Worm (Caenorhabditis elegans) whole organism, L1 larva: ENCODE results near the gene drr-1.

Experiments used
- C16A3.4 ChIP-seq: fragments of 150-350 bp; optimal IDR thresholded peaks from 2 replicates; lab custom pipeline; 2014; ENCODE audit warnings: missing biosample characterization, missing genetic modification characterization
- F16B12.6 ChIP-seq: fragments of 150-350 bp; optimal IDR thresholded peaks from 2 replicates; lab custom pipeline; 2014; ENCODE audit warnings: missing biosample characterization, missing genetic modification characterization
- alr-1 ChIP-seq: fragments of 200-800 bp; sonication (Bioruptor generic); optimal IDR thresholded peaks from 2 replicates; lab custom pipeline; 2018; ENCODE audit warnings: borderline replicate concordance, mild to moderate bottlenecking, missing genetic modification characterization, missing compliant biosample characterization
- ama-1 ChIP-seq: fragments of 150-350 bp; optimal IDR thresholded peaks from 2 replicates; lab custom pipeline; 2014
- ceh-63 ChIP-seq: fragments of 200-800 bp; sonication (Bioruptor generic); optimal IDR thresholded peaks from 2 replicates; lab custom pipeline; 2018; ENCODE audit warnings: mild to moderate bottlenecking, missing genetic modification characterization, missing compliant biosample characterization
- ceh-88 ChIP-seq: fragments of 200-800 bp; sonication (Bioruptor generic); IDR thresholded peaks from 2 replicates; pipeline ENCODE4 v1.3.6; 2022; ENCODE audit warnings: missing genetic modification characterization, missing compliant biosample characterization
- ceh-90 ChIP-seq: sonication (generic microtip); optimal IDR thresholded peaks from 2 replicates; lab custom pipeline; 2016; ENCODE audit warnings: missing genetic modification characterization, missing compliant biosample characterization
- dpl-1 ChIP-seq, 3 experiments: fragments of 150-350 bp in 2 of 3; sonication (generic microtip) in 1 of 3; optimal IDR thresholded peaks; 2 replicates each; lab custom pipeline; 2014 to 2017; ENCODE audit warnings: missing biosample characterization in 3 of 3, missing genetic modification characterization in 3 of 3, missing genetic modification reagents in 3 of 3
- dsc-1 ChIP-seq: sonication (generic microtip); optimal IDR thresholded peaks from 2 replicates; lab custom pipeline; 2016; ENCODE audit warnings: mild to moderate bottlenecking, missing genetic modification characterization, missing compliant biosample characterization
- efl-1 ChIP-seq, 4 experiments: fragments of 150-350 bp; optimal IDR thresholded peaks in 3 of 4; peaks in 1 of 4; 1 replicate in 1 of 4; 2 replicates in 3 of 4; lab custom pipeline; 2014; ENCODE audit warnings: missing biosample characterization in 2 of 4, missing genetic modification characterization in 2 of 4, missing genetic modification reagents in 2 of 4
- efl-3 ChIP-seq: fragments of 200-800 bp; sonication (Bioruptor generic); optimal IDR thresholded peaks from 2 replicates; lab custom pipeline; 2018; ENCODE audit warnings: mild to moderate bottlenecking, missing genetic modification characterization, missing compliant biosample characterization
- elt-2 ChIP-seq: sonication (generic microtip); optimal IDR thresholded peaks from 2 replicates; lab custom pipeline; 2016; ENCODE audit warnings: missing genetic modification characterization, mild to moderate bottlenecking, inconsistent platforms, missing compliant biosample characterization, missing genetic modification reagents
- elt-3 ChIP-seq, 6 experiments: fragments of 150-350 bp in 1 of 6; sonication (generic microtip); optimal IDR thresholded peaks; 2 replicates each; lab custom pipeline; 2017 to 2018; ENCODE audit warnings: missing biosample characterization in 6 of 6, missing genetic modification characterization in 6 of 6, inconsistent platforms in 1 of 6
- fkh-4 ChIP-seq: sonication (generic microtip); optimal IDR thresholded peaks from 2 replicates; lab custom pipeline; 2016; ENCODE audit warnings: missing compliant biosample characterization, missing genetic modification characterization, borderline replicate concordance
- fkh-8 ChIP-seq: sonication (generic microtip); optimal IDR thresholded peaks from 2 replicates; lab custom pipeline; 2016; ENCODE audit warnings: mild to moderate bottlenecking, missing genetic modification characterization, missing compliant biosample characterization
- fos-1 ChIP-seq: fragments of 150-350 bp; optimal IDR thresholded peaks from 2 replicates; lab custom pipeline; 2014; ENCODE audit warnings: missing biosample characterization, missing genetic modification characterization
- grh-1 ChIP-seq: fragments of 200-800 bp; sonication (Bioruptor generic); IDR thresholded peaks from 2 replicates; pipeline ENCODE4 v1.3.6; 2022; ENCODE audit warnings: missing genetic modification reagents, missing genetic modification characterization, missing compliant biosample characterization
- hlh-17 ChIP-seq: fragments of 200-800 bp; sonication (Bioruptor generic); optimal IDR thresholded peaks from 2 replicates; lab custom pipeline; 2018; ENCODE audit warnings: missing genetic modification characterization, mild to moderate bottlenecking, missing compliant biosample characterization, moderate library complexity, borderline replicate concordance
- irx-1 ChIP-seq: sonication (generic microtip); optimal IDR thresholded peaks from 2 replicates; lab custom pipeline; 2016; ENCODE audit warnings: missing genetic modification characterization, missing compliant biosample characterization
- isw-1 ChIP-seq: fragments of 200-800 bp; sonication (Bioruptor generic); IDR thresholded peaks from 2 replicates; pipeline ENCODE4 v1.3.6; 2022; ENCODE audit warnings: missing genetic modification characterization, missing compliant biosample characterization
- lin-13 ChIP-seq: fragments of 150-350 bp; optimal IDR thresholded peaks from 2 replicates; lab custom pipeline; 2014; ENCODE audit warnings: missing biosample characterization, missing genetic modification reagents, missing genetic modification characterization
- lin-14 ChIP-seq: fragments of 200-800 bp; sonication (Bioruptor generic); optimal IDR thresholded peaks from 2 replicates; lab custom pipeline; 2018; ENCODE audit warnings: mild to moderate bottlenecking, missing genetic modification characterization, moderate library complexity, missing compliant biosample characterization
- lin-35 ChIP-seq, 2 experiments: fragments of 150-350 bp; optimal IDR thresholded peaks; 2 replicates each; lab custom pipeline; 2014; ENCODE audit warnings: missing biosample characterization in 2 of 2, missing genetic modification characterization in 2 of 2, missing genetic modification reagents in 2 of 2
- lin-39 ChIP-seq: fragments of 150-350 bp; optimal IDR thresholded peaks from 2 replicates; lab custom pipeline; 2014; ENCODE audit warnings: missing biosample characterization, missing genetic modification reagents, missing genetic modification characterization
- mef-2 ChIP-seq: fragments of 150-350 bp; optimal IDR thresholded peaks from 2 replicates; lab custom pipeline; 2014; ENCODE audit warnings: missing biosample characterization, missing genetic modification characterization
- nhr-19 ChIP-seq: fragments of 200-800 bp; sonication (Bioruptor generic); conservative IDR thresholded peaks from 2 replicates; pipeline ENCODE4 v1.3.6; 2022; ENCODE audit warnings: missing genetic modification characterization, missing compliant biosample characterization
- nhr-237 ChIP-seq: fragments of 150-350 bp; optimal IDR thresholded peaks from 2 replicates; lab custom pipeline; 2014; ENCODE audit warnings: missing biosample characterization, missing genetic modification characterization
- nhr-71 ChIP-seq: sonication (generic microtip); optimal IDR thresholded peaks from 2 replicates; lab custom pipeline; 2016; ENCODE audit warnings: mild to moderate bottlenecking, missing genetic modification characterization, moderate library complexity, missing compliant biosample characterization
- nhr-76 ChIP-seq: sonication (generic microtip); optimal IDR thresholded peaks from 2 replicates; lab custom pipeline; 2017; ENCODE audit warnings: missing biosample characterization, missing genetic modification characterization
- nhr-90 ChIP-seq: sonication (generic microtip); optimal IDR thresholded peaks from 2 replicates; lab custom pipeline; 2016; ENCODE audit warnings: mild to moderate bottlenecking, missing genetic modification characterization, missing compliant biosample characterization; ENCODE audit not compliant: poor library complexity
- pax-3 ChIP-seq: fragments of 200-800 bp; sonication (Bioruptor generic); optimal IDR thresholded peaks from 2 replicates; lab custom pipeline; 2018; ENCODE audit warnings: mild to moderate bottlenecking, missing genetic modification characterization, moderate library complexity, missing compliant biosample characterization
- pqm-1 ChIP-seq: sonication (generic microtip); optimal IDR thresholded peaks from 3 replicates; lab custom pipeline; 2017; ENCODE audit warnings: missing biosample characterization, missing genetic modification characterization
- rnt-1 ChIP-seq: sonication (generic microtip); optimal IDR thresholded peaks from 2 replicates; lab custom pipeline; 2016; ENCODE audit warnings: mild to moderate bottlenecking, missing genetic modification characterization, moderate library complexity, missing compliant biosample characterization
- skn-1 ChIP-seq: fragments of 150-350 bp; optimal IDR thresholded peaks from 2 replicates; lab custom pipeline; 2014; ENCODE audit warnings: missing biosample characterization, missing genetic modification characterization
- snu-23 ChIP-seq: sonication (generic microtip); optimal IDR thresholded peaks from 2 replicates; lab custom pipeline; 2016; ENCODE audit warnings: missing genetic modification characterization, missing compliant biosample characterization
- sox-4 ChIP-seq: sonication (generic microtip); optimal IDR thresholded peaks from 2 replicates; lab custom pipeline; 2016; ENCODE audit warnings: missing genetic modification characterization, missing compliant biosample characterization
- sup-37 ChIP-seq: fragments of 200-800 bp; sonication (Bioruptor generic); optimal IDR thresholded peaks from 2 replicates; lab custom pipeline; 2018; ENCODE audit warnings: mild to moderate bottlenecking, missing genetic modification characterization, missing compliant biosample characterization
- tlp-1 ChIP-seq: fragments of 150-350 bp; optimal IDR thresholded peaks from 2 replicates; lab custom pipeline; 2014; ENCODE audit warnings: missing biosample characterization, missing genetic modification characterization
- unc-130 ChIP-seq: fragments of 150-350 bp; optimal IDR thresholded peaks from 2 replicates; lab custom pipeline; 2017; ENCODE audit warnings: missing biosample characterization, missing genetic modification characterization, inconsistent platforms
- unc-62 ChIP-seq: fragments of 150-350 bp; optimal IDR thresholded peaks from 2 replicates; lab custom pipeline; 2014; ENCODE audit warnings: missing biosample characterization, missing genetic modification reagents, missing genetic modification characterization
- unc-86 ChIP-seq: sonication (generic microtip); optimal IDR thresholded peaks from 2 replicates; lab custom pipeline; 2016; ENCODE audit warnings: missing genetic modification characterization, missing compliant biosample characterization
- vab-15 ChIP-seq: sonication (generic microtip); optimal IDR thresholded peaks from 2 replicates; lab custom pipeline; 2017; ENCODE audit warnings: missing genotype, mild to moderate bottlenecking, missing genetic modification characterization, missing compliant biosample characterization
- zip-4 ChIP-seq: fragments of 200-800 bp; sonication (Bioruptor generic); optimal IDR thresholded peaks from 2 replicates; lab custom pipeline; 2018; ENCODE audit warnings: mild to moderate bottlenecking, missing genetic modification characterization, moderate library complexity, missing compliant biosample characterization
- ztf-11 ChIP-seq, 2 experiments: sonication (generic microtip); optimal IDR thresholded peaks; 2 replicates each; lab custom pipeline; 2016 to 2017; ENCODE audit warnings: missing genetic modification characterization in 2 of 2, missing biosample characterization in 1 of 2, missing compliant biosample characterization in 1 of 2

The drr-1 gene

ce11 chrII:13477230-13477629 lies 18.5 kb downstream of the drr-1 start (continued):
- TF ChIP-seq F16B12.6: peak; percentile 94
- no peak for TF ChIP-seq ceh-90 (tag; lab: Kevin White, UChicago)
- no peak for TF ChIP-seq nhr-76 (tag; lab: Kevin White, UChicago)
- TF ChIP-seq grh-1: 0 out of 2 replicates have a peak, but pooled peaks have one; percentile 26
- TF ChIP-seq ceh-88 (GFP tag; lab: Robert Waterston, UW): no peak
- TF ChIP-seq ceh-63: no peak
- no peak for TF ChIP-seq alr-1 (tag; lab: Kevin White, UChicago)
- TF ChIP-seq lin-35 (GFP tag; optimal IDR thresholded peaks at IDR 0.05; lab: Kevin White, UChicago): peak; percentile 70 to 73
- TF ChIP-seq irx-1 (tag; lab: Kevin White, UChicago): peak; percentile 10
- peak; percentile 33 for TF ChIP-seq unc-86 (tag; lab: Kevin White, UChicago)
- TF ChIP-seq ama-1 (lab: Kevin White, UChicago): peak; percentile 4
- TF ChIP-seq rnt-1 (tag; lab: Kevin White, UChicago): peak; percentile 73
- TF ChIP-seq unc-130 (tag; lab: Kevin White, UChicago): peak; percentile 58
- TF ChIP-seq fkh-4 (tag; lab: Kevin White, UChicago): no peak
- no peak for TF ChIP-seq efl-3 (GFP tag; lab: Kevin White, UChicago)
- no peak for TF ChIP-seq fos-1 (tag; lab: Kevin White, UChicago)
- no peak for TF ChIP-seq zip-4 (GFP tag; lab: Kevin White, UChicago)
- no peak for TF ChIP-seq nhr-237
- TF ChIP-seq sox-4 (tag; lab: Kevin White, UChicago): no peak
- peak; percentile 16 for TF ChIP-seq lin-39 (tag; lab: Kevin White, UChicago)
- TF ChIP-seq pqm-1 (tag; lab: Kevin White, UChicago): no peak
- TF ChIP-seq lin-13 (GFP tag; lab: Kevin White, UChicago): peak; percentile 36
- TF ChIP-seq ztf-11 (tag; optimal IDR thresholded peaks at IDR 0.05; lab: Kevin White, UChicago): peak in 1 of 2 experiments; percentile 75
- peak; percentile 58 for TF ChIP-seq nhr-90 (tag; lab: Kevin White, UChicago)

ce11 chrII:13475391-13475790 lies 20.3 kb downstream of the drr-1 start:
- peak; percentile 52 for TF ChIP-seq nhr-71 (tag; lab: Kevin White, UChicago)
- TF ChIP-seq nhr-19: peak; percentile 67
- peak; percentile 50 for TF ChIP-seq fkh-8 (tag; lab: Kevin White, UChicago)

- TF ChIP-seq lin-14 (GFP tag; lab: Kevin White, UChicago): no peak
- peak; percentile 14 for TF ChIP-seq rnt-1 (tag; lab: Kevin White, UChicago)
Measured at ce11 chrII:13472101-13472500, 23.6 kb downstream of the drr-1 start, which contains the start of gene E01G4.5. TSS of gene E01G4.5 (plus strand) at chrII:13472401.

- peak in 1 of 6 experiments; percentile 8 for TF ChIP-seq elt-3 (tag; optimal IDR thresholded peaks at IDR 0.05; lab: Kevin White, UChicago)
- no peak for TF ChIP-seq fos-1 (tag; lab: Kevin White, UChicago)
Measured at ce11 chrII:13470655-13471054, 25.0 kb downstream of the drr-1 start.

- TF ChIP-seq hlh-17 (GFP tag; lab: Kevin White, UChicago) (no peak), pax-3 (tag; lab: Kevin White, UChicago) (no peak), dpl-1 (GFP tag; optimal IDR thresholded peaks at IDR 0.05; lab: Kevin White, UChicago) (peak in 1 of 3 experiments; percentile 30), C16A3.4 (peak; percentile 45), ceh-90 (tag; lab: Kevin White, UChicago) (no peak), efl-1 (optimal IDR thresholded peaks at IDR 0.05; lab: Kevin White, UChicago) (peak; percentile 34 to 41), efl-1 (GFP tag; optimal IDR thresholded peaks at IDR 0.05 in 1 of 2; lab: Kevin White, UChicago) (peak; percentile 1 to 76), unc-62 (GFP tag; lab: Kevin White, UChicago) (no peak), fos-1 (tag; lab: Kevin White, UChicago) (no peak), mef-2 (tag; lab: Kevin White, UChicago) (no peak), snu-23 (GFP tag; lab: Kevin White, UChicago) (peak; percentile 84), isw-1 (GFP tag; lab: Robert Waterston, UW) (no peak), dsc-1 (tag; lab: Kevin White, UChicago) (no peak), sup-37 (no peak), tlp-1 (tag; lab: Kevin White, UChicago) (no peak), elt-2 (peak; percentile 97), skn-1 (tag; lab: Kevin White, UChicago) (peak; percentile 30), vab-15 (tag; lab: Kevin White, UChicago) (no peak), lin-13 (GFP tag; lab: Kevin White, UChicago) (no peak)
Measured at ce11 chrII:13469043-13469652, 26.6 kb downstream of the drr-1 start, which contains the start of gene E01G4.3. TSS of gene E01G4.3 (minus strand) at chrII:13469602.
